Worm (Caenorhabditis elegans) whole organism, young adult: ENCODE measurements around the gene otub-1.

Experiments
- aptf-2 ChIP-seq: fragments of 200-800 bp; sonication (Bioruptor generic); conservative IDR thresholded peaks from 2 replicates; pipeline ENCODE4 v1.3.6; 2022; ENCODE audit warnings: missing genetic modification reagents, missing genetic modification characterization, missing compliant biosample characterization
- cebp-1 ChIP-seq, 2 experiments: fragments of 200-800 bp in 1 of 2; sonication (Bioruptor generic) in 1 of 2; sonication (generic microtip) in 1 of 2; IDR thresholded peaks in 1 of 2; optimal IDR thresholded peaks in 1 of 2; 2 replicates each; pipeline versions ENCODE4 v1.3.6 to Lab custom; 2017 to 2022; ENCODE audit warnings: missing compliant biosample characterization in 2 of 2, missing genetic modification characterization in 2 of 2, mild to moderate bottlenecking in 1 of 2, missing genetic modification reagents in 1 of 2, moderate library complexity in 1 of 2
- snpc-4 ChIP-seq, 5 experiments: fragments of 150-350 bp in 1 of 5; sonication (generic microtip) in 4 of 5; optimal IDR thresholded peaks; 2 replicates each; lab custom pipeline; 2014 to 2018; ENCODE audit warnings: missing genetic modification characterization in 5 of 5, missing biosample characterization in 3 of 5, antibody characterized with exemption in 2 of 5, mild to moderate bottlenecking in 2 of 5, missing compliant biosample characterization in 2 of 5, missing genotype in 2 of 5, moderate library complexity in 2 of 5, missing genetic modification reagents in 1 of 5
- sptf-2 ChIP-seq: fragments of 200-800 bp; sonication (Bioruptor generic); optimal IDR thresholded peaks from 2 replicates; lab custom pipeline; 2018; ENCODE audit warnings: mild to moderate bottlenecking, missing genetic modification characterization, missing compliant biosample characterization
- unc-62 ChIP-seq: fragments of 150-350 bp; optimal IDR thresholded peaks from 2 replicates; lab custom pipeline; 2014; ENCODE audit warnings: missing biosample characterization, missing genetic modification reagents, missing genetic modification characterization
- ztf-3 ChIP-seq: fragments of 200-800 bp; sonication (Bioruptor generic); optimal IDR thresholded peaks from 2 replicates; lab custom pipeline; 2018; ENCODE audit warnings: mild to moderate bottlenecking, missing genetic modification characterization, missing compliant biosample characterization

- no peak for TF ChIP-seq cebp-1 (GFP tag; IDR thresholded peaks at IDR 0.05; lab: Robert Waterston, UW)
- TF ChIP-seq cebp-1 (tag; optimal IDR thresholded peaks at IDR 0.05; lab: Kevin White, UChicago): no peak
- TF ChIP-seq unc-62 (GFP tag; lab: Kevin White, UChicago): no peak
- TF ChIP-seq ztf-3 (GFP tag; lab: Kevin White, UChicago): no peak
- TF ChIP-seq sptf-2 (GFP tag; lab: Kevin White, UChicago): no peak
- TF ChIP-seq aptf-2: no peak
- TF ChIP-seq snpc-4 (GFP tag; optimal IDR thresholded peaks at IDR 0.05; lab: Kevin White, UChicago): no peak
- TF ChIP-seq snpc-4 (tag; optimal IDR thresholded peaks at IDR 0.05; lab: Kevin White, UChicago): no peak
Measured at ce11 chrV:15094749-15095148, 28.7 kb downstream of the otub-1 start, which contains the start of gene srx-78.
